Worm (Caenorhabditis elegans) whole organism, L1 larva: ENCODE measurements around the gene F49C12.4.
A peak's percentile ranks its signal among the peaks of the same experiment; 100 is the strongest.

Experiments
- C04F5.9 ChIP-seq: sonication (generic microtip); optimal IDR thresholded peaks from 2 replicates; lab custom pipeline; 2016; ENCODE audit warnings: missing genetic modification characterization, missing compliant biosample characterization
- C16A3.4 ChIP-seq: fragments of 150-350 bp; optimal IDR thresholded peaks from 2 replicates; lab custom pipeline; 2014; ENCODE audit warnings: missing biosample characterization, missing genetic modification characterization
- C34B4.2 ChIP-seq: sonication (generic microtip); optimal IDR thresholded peaks from 2 replicates; lab custom pipeline; 2017; ENCODE audit warnings: mild to moderate bottlenecking, missing genetic modification characterization, missing compliant biosample characterization
- Y116A8C.19 ChIP-seq: sonication (generic microtip); optimal IDR thresholded peaks from 2 replicates; lab custom pipeline; 2016; ENCODE audit warnings: missing compliant biosample characterization, missing genetic modification characterization, borderline replicate concordance
- aha-1 ChIP-seq: fragments of 150-350 bp; optimal IDR thresholded peaks from 2 replicates; lab custom pipeline; 2014; ENCODE audit warnings: missing biosample characterization, missing genetic modification characterization
- ceh-8 ChIP-seq: fragments of 200-800 bp; sonication (Bioruptor generic); optimal IDR thresholded peaks from 2 replicates; lab custom pipeline; 2018; ENCODE audit warnings: mild to moderate bottlenecking, missing genetic modification characterization, moderate library complexity, missing compliant biosample characterization
- ceh-88 ChIP-seq: fragments of 200-800 bp; sonication (Bioruptor generic); IDR thresholded peaks from 2 replicates; pipeline ENCODE4 v1.3.6; 2022; ENCODE audit warnings: missing genetic modification characterization, missing compliant biosample characterization
- ces-1 ChIP-seq: fragments of 150-350 bp; optimal IDR thresholded peaks from 2 replicates; lab custom pipeline; 2014; ENCODE audit warnings: missing biosample characterization, missing genetic modification reagents, missing genetic modification characterization
- dpl-1 ChIP-seq, 3 experiments: fragments of 150-350 bp in 2 of 3; sonication (generic microtip) in 1 of 3; optimal IDR thresholded peaks; 2 replicates each; lab custom pipeline; 2014 to 2017; ENCODE audit warnings: missing biosample characterization in 3 of 3, missing genetic modification characterization in 3 of 3, missing genetic modification reagents in 3 of 3
- dsc-1 ChIP-seq: sonication (generic microtip); optimal IDR thresholded peaks from 2 replicates; lab custom pipeline; 2016; ENCODE audit warnings: mild to moderate bottlenecking, missing genetic modification characterization, missing compliant biosample characterization
- efl-1 ChIP-seq, 4 experiments: fragments of 150-350 bp; optimal IDR thresholded peaks in 3 of 4; peaks in 1 of 4; 1 replicate in 1 of 4; 2 replicates in 3 of 4; lab custom pipeline; 2014; ENCODE audit warnings: missing biosample characterization in 2 of 4, missing genetic modification characterization in 2 of 4, missing genetic modification reagents in 2 of 4
- egl-13 ChIP-seq: sonication (generic microtip); optimal IDR thresholded peaks from 2 replicates; lab custom pipeline; 2016; ENCODE audit warnings: missing genotype, missing genetic modification reagents, missing genetic modification characterization, missing compliant biosample characterization
- egl-27 ChIP-seq, 2 experiments: fragments of 150-350 bp in 1 of 2; sonication (generic microtip); optimal IDR thresholded peaks; 3 replicates each; lab custom pipeline; 2017 to 2018; ENCODE audit warnings: missing biosample characterization in 2 of 2, missing genetic modification characterization in 2 of 2, missing genetic modification reagents in 2 of 2
- elt-2 ChIP-seq: sonication (generic microtip); optimal IDR thresholded peaks from 2 replicates; lab custom pipeline; 2016; ENCODE audit warnings: missing genetic modification characterization, mild to moderate bottlenecking, inconsistent platforms, missing compliant biosample characterization, missing genetic modification reagents
- elt-3 ChIP-seq, 6 experiments: fragments of 150-350 bp in 1 of 6; sonication (generic microtip); optimal IDR thresholded peaks; 2 replicates each; lab custom pipeline; 2017 to 2018; ENCODE audit warnings: missing biosample characterization in 6 of 6, missing genetic modification characterization in 6 of 6, inconsistent platforms in 1 of 6
- fos-1 ChIP-seq: fragments of 150-350 bp; optimal IDR thresholded peaks from 2 replicates; lab custom pipeline; 2014; ENCODE audit warnings: missing biosample characterization, missing genetic modification characterization
- hlh-17 ChIP-seq: fragments of 200-800 bp; sonication (Bioruptor generic); optimal IDR thresholded peaks from 2 replicates; lab custom pipeline; 2018; ENCODE audit warnings: missing genetic modification characterization, mild to moderate bottlenecking, missing compliant biosample characterization, moderate library complexity, borderline replicate concordance
- hlh-4 ChIP-seq: sonication (generic microtip); optimal IDR thresholded peaks from 2 replicates; lab custom pipeline; 2016; ENCODE audit warnings: mild to moderate bottlenecking, missing genetic modification characterization, missing compliant biosample characterization
- irx-1 ChIP-seq: sonication (generic microtip); optimal IDR thresholded peaks from 2 replicates; lab custom pipeline; 2016; ENCODE audit warnings: missing genetic modification characterization, missing compliant biosample characterization
- lin-14 ChIP-seq: fragments of 200-800 bp; sonication (Bioruptor generic); optimal IDR thresholded peaks from 2 replicates; lab custom pipeline; 2018; ENCODE audit warnings: mild to moderate bottlenecking, missing genetic modification characterization, moderate library complexity, missing compliant biosample characterization
- lin-15B ChIP-seq: fragments of 150-350 bp; sonication (generic microtip); optimal IDR thresholded peaks from 3 replicates; lab custom pipeline; 2014; ENCODE audit warnings: missing biosample characterization, missing genetic modification characterization
- lir-3 ChIP-seq: sonication (generic microtip); optimal IDR thresholded peaks from 2 replicates; lab custom pipeline; 2016; ENCODE audit warnings: mild to moderate bottlenecking, missing genetic modification characterization, moderate library complexity, missing compliant biosample characterization; ENCODE audit not compliant: poor library complexity
- lsy-2 ChIP-seq, 2 experiments: fragments of 150-350 bp; optimal IDR thresholded peaks; 2 replicates each; lab custom pipeline; 2014; ENCODE audit warnings: missing biosample characterization in 2 of 2, missing genetic modification characterization in 2 of 2
- mab-9 ChIP-seq: fragments of 200-800 bp; sonication (Bioruptor generic); IDR thresholded peaks from 2 replicates; pipeline ENCODE4 v1.3.6; 2022; ENCODE audit warnings: missing genetic modification reagents, missing genetic modification characterization, missing compliant biosample characterization
- mef-2 ChIP-seq: fragments of 150-350 bp; optimal IDR thresholded peaks from 2 replicates; lab custom pipeline; 2014; ENCODE audit warnings: missing biosample characterization, missing genetic modification characterization
- nhr-11 ChIP-seq: fragments of 150-350 bp; optimal IDR thresholded peaks from 2 replicates; lab custom pipeline; 2014; ENCODE audit warnings: missing biosample characterization, missing genetic modification characterization
- nhr-12 ChIP-seq: sonication (generic microtip); optimal IDR thresholded peaks from 2 replicates; lab custom pipeline; 2017; ENCODE audit warnings: missing biosample characterization, missing genetic modification characterization
- nhr-20 ChIP-seq: sonication (generic microtip); optimal IDR thresholded peaks from 2 replicates; lab custom pipeline; 2016; ENCODE audit warnings: mild to moderate bottlenecking, missing genetic modification characterization, missing compliant biosample characterization
- nhr-28 ChIP-seq: fragments of 150-350 bp; optimal IDR thresholded peaks from 2 replicates; lab custom pipeline; 2014; ENCODE audit warnings: missing biosample characterization, missing genetic modification characterization
- nhr-47 ChIP-seq: sonication (generic microtip); optimal IDR thresholded peaks from 2 replicates; lab custom pipeline; 2016; ENCODE audit warnings: mild to moderate bottlenecking, missing genetic modification characterization, moderate library complexity, missing compliant biosample characterization
- nhr-71 ChIP-seq: sonication (generic microtip); optimal IDR thresholded peaks from 2 replicates; lab custom pipeline; 2016; ENCODE audit warnings: mild to moderate bottlenecking, missing genetic modification characterization, moderate library complexity, missing compliant biosample characterization
- nhr-77 ChIP-seq: fragments of 150-350 bp; optimal IDR thresholded peaks from 2 replicates; lab custom pipeline; 2014; ENCODE audit warnings: missing biosample characterization, missing genetic modification characterization
- nhr-84 ChIP-seq: sonication (generic microtip); optimal IDR thresholded peaks from 2 replicates; lab custom pipeline; 2017; ENCODE audit warnings: missing biosample characterization, missing genetic modification characterization
- nhr-85 ChIP-seq: sonication (generic microtip); peaks from one replicate; lab custom pipeline; 2016; ENCODE audit warnings: missing genetic modification characterization, inconsistent platforms, missing compliant biosample characterization
- pag-3 ChIP-seq: sonication (generic microtip); optimal IDR thresholded peaks from 2 replicates; lab custom pipeline; 2017; ENCODE audit warnings: missing genetic modification characterization, mild to moderate bottlenecking, missing compliant biosample characterization, antibody characterized with exemption, borderline replicate concordance; ENCODE audit not compliant: insufficient read depth
- pax-3 ChIP-seq: fragments of 200-800 bp; sonication (Bioruptor generic); optimal IDR thresholded peaks from 2 replicates; lab custom pipeline; 2018; ENCODE audit warnings: mild to moderate bottlenecking, missing genetic modification characterization, moderate library complexity, missing compliant biosample characterization
- rnt-1 ChIP-seq: sonication (generic microtip); optimal IDR thresholded peaks from 2 replicates; lab custom pipeline; 2016; ENCODE audit warnings: mild to moderate bottlenecking, missing genetic modification characterization, moderate library complexity, missing compliant biosample characterization
- sup-37 ChIP-seq: fragments of 200-800 bp; sonication (Bioruptor generic); optimal IDR thresholded peaks from 2 replicates; lab custom pipeline; 2018; ENCODE audit warnings: mild to moderate bottlenecking, missing genetic modification characterization, missing compliant biosample characterization
- swsn-7 ChIP-seq: sonication (generic microtip); optimal IDR thresholded peaks from 2 replicates; lab custom pipeline; 2016; ENCODE audit warnings: missing genetic modification characterization, missing compliant biosample characterization
- unc-30 ChIP-seq: sonication (generic microtip); optimal IDR thresholded peaks from 2 replicates; lab custom pipeline; 2017; ENCODE audit warnings: missing biosample characterization, missing genetic modification characterization
- unc-62 ChIP-seq: fragments of 150-350 bp; optimal IDR thresholded peaks from 2 replicates; lab custom pipeline; 2014; ENCODE audit warnings: missing biosample characterization, missing genetic modification reagents, missing genetic modification characterization
- unc-98 ChIP-seq: fragments of 200-800 bp; sonication (Bioruptor generic); IDR thresholded peaks from 2 replicates; pipeline ENCODE4 v1.3.6; 2022; ENCODE audit warnings: missing genetic modification characterization, missing compliant biosample characterization
- vab-15 ChIP-seq: sonication (generic microtip); optimal IDR thresholded peaks from 2 replicates; lab custom pipeline; 2017; ENCODE audit warnings: missing genotype, mild to moderate bottlenecking, missing genetic modification characterization, missing compliant biosample characterization
- zag-1 ChIP-seq: fragments of 150-350 bp; optimal IDR thresholded peaks from 2 replicates; lab custom pipeline; 2014; ENCODE audit warnings: missing biosample characterization, missing genetic modification characterization
- ztf-11 ChIP-seq, 2 experiments: sonication (generic microtip); optimal IDR thresholded peaks; 2 replicates each; lab custom pipeline; 2016 to 2017; ENCODE audit warnings: missing genetic modification characterization in 2 of 2, missing biosample characterization in 1 of 2, missing compliant biosample characterization in 1 of 2

F49C12.4 gene

ce11 chrIV:9321039-9321851, 17.4 kb upstream of the F49C12.4 start, which contains the start of the genes F49C12.12 and vha-17 (continued):
- peak; percentile 70 for TF ChIP-seq nhr-85
- peak; percentile 10 to 42 for TF ChIP-seq efl-1 (optimal IDR thresholded peaks at IDR 0.05; lab: Kevin White, UChicago)
- TF ChIP-seq efl-1 (GFP tag; optimal IDR thresholded peaks at IDR 0.05 in 1 of 2; lab: Kevin White, UChicago), result peak; percentile 27 to 34
- TF ChIP-seq ztf-11 (tag; optimal IDR thresholded peaks at IDR 0.05; lab: Kevin White, UChicago), result no peak
- TF ChIP-seq vab-15, result no peak
- no peak for TF ChIP-seq ceh-8 (GFP tag; lab: Kevin White, UChicago)
- no peak for TF ChIP-seq unc-98 (GFP tag; lab: Robert Waterston, UW)
- no peak for TF ChIP-seq ceh-88 (GFP tag; lab: Robert Waterston, UW)
- peak; percentile 75 for TF ChIP-seq lin-14
- TF ChIP-seq lsy-2 (tag; optimal IDR thresholded peaks at IDR 0.05; lab: Kevin White, UChicago), result peak in 1 of 2 experiments; percentile 52
- peak; percentile 16 for TF ChIP-seq swsn-7 (tag; lab: Kevin White, UChicago)
- TF ChIP-seq fos-1 (tag; lab: Kevin White, UChicago), result no peak
- no peak for TF ChIP-seq C16A3.4 (tag; lab: Kevin White, UChicago)
- TF ChIP-seq rnt-1 (tag; lab: Kevin White, UChicago), result no peak
- TF ChIP-seq elt-2 (tag; lab: Kevin White, UChicago), result no peak
- no peak for TF ChIP-seq irx-1 (tag; lab: Kevin White, UChicago)
- no peak for TF ChIP-seq mef-2
- no peak for TF ChIP-seq pag-3 (tag; lab: Kevin White, UChicago)
- TF ChIP-seq egl-27 (tag; optimal IDR thresholded peaks at IDR 0.05; lab: Kevin White, UChicago), result no peak
- no peak for TF ChIP-seq nhr-84
- no peak for TF ChIP-seq C04F5.9 (tag; lab: Kevin White, UChicago)
- TF ChIP-seq lin-15B (tag; lab: Kevin White, UChicago), result no peak
- no peak for TF ChIP-seq elt-3 (tag; optimal IDR thresholded peaks at IDR 0.05; lab: Kevin White, UChicago)
- peak in 2 of 3 experiments; percentile 19 to 52 for TF ChIP-seq dpl-1 (GFP tag; optimal IDR thresholded peaks at IDR 0.05; lab: Kevin White, UChicago)
- TF ChIP-seq hlh-17, result no peak
- TF ChIP-seq lir-3, result no peak
- TF ChIP-seq C34B4.2 (tag; lab: Kevin White, UChicago), result no peak
- TF ChIP-seq nhr-47 (tag; lab: Kevin White, UChicago), result peak; percentile 31
- no peak for TF ChIP-seq mab-9 (GFP tag; lab: Robert Waterston, UW)
- TF ChIP-seq zag-1 (tag; lab: Kevin White, UChicago), result no peak
- no peak for TF ChIP-seq nhr-28 (tag; lab: Kevin White, UChicago)
- TF ChIP-seq nhr-12 (tag; lab: Kevin White, UChicago), result no peak
- peak; percentile 32 for TF ChIP-seq nhr-71 (tag; lab: Kevin White, UChicago)
- TF ChIP-seq pax-3 (tag; lab: Kevin White, UChicago), result no peak
- no peak for TF ChIP-seq nhr-11 (tag; lab: Kevin White, UChicago)
- TF ChIP-seq dsc-1 (tag; lab: Kevin White, UChicago), result no peak
- TF ChIP-seq aha-1 (tag; lab: Kevin White, UChicago), result no peak
- no peak for TF ChIP-seq unc-62 (GFP tag; lab: Kevin White, UChicago)
- no peak for TF ChIP-seq egl-13 (tag; lab: Kevin White, UChicago)
- no peak for TF ChIP-seq ces-1
- no peak for TF ChIP-seq Y116A8C.19
- no peak for TF ChIP-seq nhr-77 (tag; lab: Kevin White, UChicago)
- TF ChIP-seq unc-30, result no peak
- no peak for TF ChIP-seq hlh-4 (tag; lab: Kevin White, UChicago)
- peak; percentile 25 for TF ChIP-seq nhr-20 (tag; lab: Kevin White, UChicago)
- TF ChIP-seq sup-37 (GFP tag; lab: Kevin White, UChicago), result no peak
